Fruit fly (Drosophila melanogaster) whole organism, adult: ENCODE measurements around the gene sgg.

Source experiments
- CG12768 ChIP-seq: fragments of 200-800 bp; sonication (Bioruptor generic); optimal IDR thresholded peaks from 2 replicates; lab custom pipeline; 2017; ENCODE audit warnings: missing biosample characterization, missing genetic modification characterization, mild to moderate bottlenecking, moderate library complexity, missing genetic modification reagents
- CG1620 ChIP-seq: fragments of 200-800 bp; sonication (Bioruptor generic); optimal IDR thresholded peaks from 2 replicates; lab custom pipeline; 2016; ENCODE audit warnings: missing biosample characterization, missing genetic modification characterization
- Clk ChIP-seq: fragments of 200-800 bp; sonication (Bioruptor generic); optimal IDR thresholded peaks from 2 replicates; lab custom pipeline; 2017; ENCODE audit warnings: missing biosample characterization, missing genetic modification characterization

- TF ChIP-seq CG12768 (no peak), CG1620 (no peak), Clk (GFP tag; lab: Kevin White, UChicago) (no peak)
Measured at dm6 chrX:2655998-2656397, 22.2 kb downstream of the sgg start.
